Worm (Caenorhabditis elegans) whole organism, early embryonic: Measurements from ENCODE around the gene F36G3.3.

ENCODE experiments used
- B0310.2 ChIP-seq: sonication (generic microtip); optimal IDR thresholded peaks from 2 replicates; lab custom pipeline; 2016; ENCODE audit warnings: mild to moderate bottlenecking, missing genetic modification characterization, missing compliant biosample characterization
- F13C5.2 ChIP-seq: sonication (generic microtip); optimal IDR thresholded peaks from 2 replicates; lab custom pipeline; 2017; ENCODE audit warnings: mild to moderate bottlenecking, missing genetic modification characterization, inconsistent platforms, missing compliant biosample characterization
- aly-1 ChIP-seq: sonication (generic microtip); optimal IDR thresholded peaks from 2 replicates; lab custom pipeline; 2016; ENCODE audit warnings: missing genetic modification characterization, missing compliant biosample characterization
- ama-1 ChIP-seq: fragments of 150-350 bp; optimal IDR thresholded peaks from 2 replicates; lab custom pipeline; 2014
- ceh-13 ChIP-seq: fragments of 200-800 bp; sonication (Bioruptor generic); optimal IDR thresholded peaks from 2 replicates; lab custom pipeline; 2018; ENCODE audit warnings: mild to moderate bottlenecking, missing genetic modification characterization, missing compliant biosample characterization
- ceh-36 ChIP-seq: sonication (generic microtip); optimal IDR thresholded peaks from 2 replicates; lab custom pipeline; 2016; ENCODE audit warnings: missing genetic modification characterization, inconsistent platforms, missing compliant biosample characterization
- ets-7 ChIP-seq: sonication (generic microtip); optimal IDR thresholded peaks from 2 replicates; lab custom pipeline; 2016; ENCODE audit warnings: missing genotype, missing genetic modification characterization, missing compliant biosample characterization
- flt-1 ChIP-seq: fragments of 200-800 bp; sonication (Bioruptor generic); IDR thresholded peaks from 2 replicates; pipeline ENCODE4 v1.3.6; 2022; ENCODE audit warnings: missing genetic modification characterization, missing compliant biosample characterization
- hmbx-1 ChIP-seq: sonication (generic microtip); optimal IDR thresholded peaks from 2 replicates; lab custom pipeline; 2016; ENCODE audit warnings: mild to moderate bottlenecking, missing genetic modification characterization, missing compliant biosample characterization
- hmg-4 ChIP-seq: fragments of 200-800 bp; sonication (Bioruptor generic); optimal IDR thresholded peaks from 2 replicates; lab custom pipeline; 2018; ENCODE audit warnings: mild to moderate bottlenecking, missing genetic modification characterization, missing compliant biosample characterization
- hnd-1 ChIP-seq: sonication (generic microtip); optimal IDR thresholded peaks from 2 replicates; lab custom pipeline; 2016; ENCODE audit warnings: missing genetic modification characterization, missing compliant biosample characterization
- pes-1 ChIP-seq: fragments of 200-800 bp; sonication (Bioruptor generic); IDR thresholded peaks from 2 replicates; pipeline ENCODE4 v1.3.6; 2022; ENCODE audit warnings: missing genetic modification reagents, missing genetic modification characterization, missing compliant biosample characterization
- scrt-1 ChIP-seq: fragments of 200-800 bp; sonication (Bioruptor generic); IDR thresholded peaks from 2 replicates; pipeline ENCODE4 v1.3.6; 2022; ENCODE audit warnings: missing genetic modification characterization, missing compliant biosample characterization
- sea-1 ChIP-seq: fragments of 200-800 bp; sonication (Bioruptor generic); conservative IDR thresholded peaks from 2 replicates; pipeline ENCODE4 v1.3.6; 2022; ENCODE audit warnings: missing genetic modification characterization, missing compliant biosample characterization
- tbx-11 ChIP-seq: fragments of 200-800 bp; sonication (Bioruptor generic); IDR thresholded peaks from 2 replicates; pipeline ENCODE4 v1.3.6; 2022; ENCODE audit warnings: missing genetic modification characterization, missing compliant biosample characterization
- tbx-37 ChIP-seq: fragments of 200-800 bp; sonication (Bioruptor generic); conservative IDR thresholded peaks from 2 replicates; pipeline ENCODE4 v1.3.6; 2022; ENCODE audit warnings: missing genetic modification reagents, missing genetic modification characterization, missing compliant biosample characterization
- tra-4 ChIP-seq: sonication (generic microtip); optimal IDR thresholded peaks from 2 replicates; lab custom pipeline; 2017; ENCODE audit warnings: missing genetic modification characterization, missing compliant biosample characterization

Gene F36G3.3

ce11 chrX:9831215-9831614, 32.6 kb downstream of the F36G3.3 start, which contains the start of gene rrc-1:
TSS of gene rrc-1 (minus strand) at chrX:9831288.
- TF ChIP-seq tbx-11 (GFP tag; lab: Robert Waterston, UW) (no peak), hnd-1 (no peak)

ce11 chrX:9832370-9832769, 33.7 kb downstream of the F36G3.3 start:
- no peak for TF ChIP-seq flt-1
- no peak for TF ChIP-seq ceh-36 (tag; lab: Kevin White, UChicago)
- no peak for TF ChIP-seq ets-7 (tag; lab: Kevin White, UChicago)
- TF ChIP-seq scrt-1 (GFP tag; lab: Robert Waterston, UW) = peak; percentile 58; the same call in 1 of the 2 replicates
- no peak for TF ChIP-seq tbx-11 (GFP tag; lab: Robert Waterston, UW)
- TF ChIP-seq aly-1 = no peak
- no peak for TF ChIP-seq sea-1 (GFP tag; lab: Robert Waterston, UW)

- peak; percentile 47 for TF ChIP-seq F13C5.2 (tag; lab: Kevin White, UChicago)
- TF ChIP-seq tra-4 (tag; lab: Kevin White, UChicago) = no peak
Observed at ce11 chrX:9837989-9838541, 39.4 kb downstream of the F36G3.3 start, which contains the start of gene ipla-2. TSS of gene ipla-2 (minus strand) at chrX:9838039.

- TF ChIP-seq hmg-4 (GFP tag; lab: Kevin White, UChicago) = no peak
- no peak for TF ChIP-seq F13C5.2 (tag; lab: Kevin White, UChicago)
- TF ChIP-seq tra-4 (tag; lab: Kevin White, UChicago) = no peak
- no peak for TF ChIP-seq pes-1 (GFP tag; lab: Robert Waterston, UW)
- no peak for TF ChIP-seq flt-1
- TF ChIP-seq hmbx-1 (tag; lab: Kevin White, UChicago) = no peak
- no peak for TF ChIP-seq ceh-36 (tag; lab: Kevin White, UChicago)
Observed at ce11 chrX:9840864-9841263, 42.2 kb downstream of the F36G3.3 start.

- TF ChIP-seq sea-1 (GFP tag; lab: Robert Waterston, UW) = no peak
Observed at ce11 chrX:9842102-9842501, 43.5 kb downstream of the F36G3.3 start.

- TF ChIP-seq aly-1 (no peak), hmbx-1 (tag; lab: Kevin White, UChicago) (no peak), sea-1 (GFP tag; lab: Robert Waterston, UW) (no peak), ama-1 (lab: Kevin White, UChicago) (no peak), ceh-13 (no peak), F13C5.2 (tag; lab: Kevin White, UChicago) (no peak), tbx-37 (no peak), B0310.2 (no peak), flt-1 (no peak), tra-4 (tag; lab: Kevin White, UChicago) (no peak), hmg-4 (GFP tag; lab: Kevin White, UChicago) (no peak), scrt-1 (GFP tag; lab: Robert Waterston, UW) (no peak), hnd-1 (no peak), pes-1 (GFP tag; lab: Robert Waterston, UW) (no peak), tbx-11 (GFP tag; lab: Robert Waterston, UW) (no peak)
Observed at ce11 chrX:9843568-9843967, 44.9 kb downstream of the F36G3.3 start.

ce11 chrX:9845916-9846315, 47.3 kb downstream of the F36G3.3 start:
- TF ChIP-seq tbx-37 (no peak), aly-1 (no peak), ama-1 (lab: Kevin White, UChicago) (no peak), tbx-11 (GFP tag; lab: Robert Waterston, UW) (no peak), tra-4 (tag; lab: Kevin White, UChicago) (no peak), pes-1 (GFP tag; lab: Robert Waterston, UW) (no peak), hmg-4 (GFP tag; lab: Kevin White, UChicago) (no peak), F13C5.2 (tag; lab: Kevin White, UChicago) (no peak), ceh-36 (tag; lab: Kevin White, UChicago) (no peak), flt-1 (no peak), B0310.2 (no peak), ceh-13 (no peak)

- no peak for TF ChIP-seq hnd-1
- peak; percentile 34 for TF ChIP-seq ceh-36 (tag; lab: Kevin White, UChicago)
- no peak for TF ChIP-seq tbx-37
Observed at ce11 chrX:9846975-9847374, 48.3 kb downstream of the F36G3.3 start, which contains the start of gene vab-15. TSS of gene vab-15 (plus strand) at chrX:9847275.

ce11 chrX:9848214-9848789, 49.7 kb downstream of the F36G3.3 start:
- TF ChIP-seq scrt-1 (GFP tag; lab: Robert Waterston, UW) = no peak
- TF ChIP-seq hmbx-1 (tag; lab: Kevin White, UChicago) = no peak
- no peak for TF ChIP-seq hmg-4 (GFP tag; lab: Kevin White, UChicago)
- TF ChIP-seq ama-1 (lab: Kevin White, UChicago) = no peak
- TF ChIP-seq B0310.2 = no peak
- TF ChIP-seq tra-4 (tag; lab: Kevin White, UChicago) = no peak
- TF ChIP-seq ceh-36 (tag; lab: Kevin White, UChicago) = no peak
- TF ChIP-seq pes-1 (GFP tag; lab: Robert Waterston, UW) = no peak
- no peak for TF ChIP-seq F13C5.2 (tag; lab: Kevin White, UChicago)
- TF ChIP-seq tbx-11 (GFP tag; lab: Robert Waterston, UW) = no peak
- no peak for TF ChIP-seq flt-1
- TF ChIP-seq ets-7 (tag; lab: Kevin White, UChicago) = no peak
